Fruit fly (Drosophila melanogaster) whole organism, embryonic: Measurements from ENCODE around the gene Dsp1.

Source experiments
- ATbp ChIP-seq: fragments of 200-800 bp; sonication (Bioruptor generic); optimal IDR thresholded peaks from 2 replicates; lab custom pipeline; 2017; ENCODE audit warnings: missing biosample characterization, mild to moderate bottlenecking, missing genetic modification characterization, missing genetic modification reagents
- Aef1 ChIP-seq: fragments of 200-800 bp; sonication (Bioruptor generic); IDR thresholded peaks from 3 replicates; pipeline ENCODE4 v1.3.6; 2022; ENCODE audit warnings: missing biosample characterization, missing genetic modification characterization
- CG10267 ChIP-seq: fragments of 200-800 bp; sonication (Bioruptor generic); optimal IDR thresholded peaks from 2 replicates; lab custom pipeline; 2018; ENCODE audit warnings: missing biosample characterization, mild to moderate bottlenecking, missing genetic modification characterization, moderate library complexity
- CG12071 ChIP-seq: fragments of 200-800 bp; sonication (Bioruptor generic); optimal IDR thresholded peaks from 3 replicates; lab custom pipeline; 2018; ENCODE audit warnings: missing biosample characterization, mild to moderate bottlenecking, missing genetic modification characterization
- CG12155 ChIP-seq: fragments of 200-800 bp; sonication (Bioruptor generic); optimal IDR thresholded peaks from 3 replicates; lab custom pipeline; 2016; ENCODE audit warnings: missing biosample characterization, missing genetic modification characterization
- CG13775 ChIP-seq: fragments of 200-800 bp; sonication (Bioruptor generic); optimal IDR thresholded peaks from 3 replicates; lab custom pipeline; 2017; ENCODE audit warnings: missing biosample characterization, mild to moderate bottlenecking, missing genetic modification characterization
- CG16813 ChIP-seq: fragments of 200-800 bp; sonication (Bioruptor generic); IDR thresholded peaks from 3 replicates; pipeline ENCODE4 v1.3.6; 2022; ENCODE audit warnings: missing biosample characterization, missing genetic modification characterization; ENCODE audit not compliant: partially characterized antibody
- CG17912 ChIP-seq: fragments of 200-800 bp; sonication (Bioruptor generic); optimal IDR thresholded peaks from 2 replicates; lab custom pipeline; 2018; ENCODE audit warnings: missing biosample characterization, mild to moderate bottlenecking, missing genetic modification characterization
- CG2120 ChIP-seq: fragments of 200-800 bp; sonication (Bioruptor generic); optimal IDR thresholded peaks from 3 replicates; lab custom pipeline; 2016; ENCODE audit warnings: missing biosample characterization, missing genetic modification characterization
- CG3838 ChIP-seq: fragments of 200-800 bp; sonication (Bioruptor generic); optimal IDR thresholded peaks from 3 replicates; lab custom pipeline; 2016; ENCODE audit warnings: missing biosample characterization, missing genetic modification characterization
- CG8089 ChIP-seq: fragments of 200-800 bp; sonication (Bioruptor generic); optimal IDR thresholded peaks from 3 replicates; lab custom pipeline; 2016; ENCODE audit warnings: missing biosample characterization, missing genetic modification characterization
- CG8388 ChIP-seq: fragments of 200-800 bp; sonication (Bioruptor generic); optimal IDR thresholded peaks from 2 replicates; lab custom pipeline; 2019; ENCODE audit warnings: missing biosample characterization, mild to moderate bottlenecking, missing genetic modification characterization, moderate library complexity
- CHES-1-like ChIP-seq: fragments of 200-800 bp; sonication (Bioruptor generic); optimal IDR thresholded peaks from 2 replicates; lab custom pipeline; 2016; ENCODE audit warnings: missing biosample characterization, missing genetic modification characterization
- E2f1 ChIP-seq: fragments of 200-800 bp; sonication (Bioruptor generic); IDR thresholded peaks from 2 replicates; pipeline ENCODE4 v1.3.6; 2022; ENCODE audit warnings: missing biosample characterization, missing genetic modification characterization
- Eip74EF ChIP-seq, 2 experiments: fragments of 200-800 bp in 1 of 2; fragments of >200 bp in 1 of 2; sonication (Bioruptor generic) in 1 of 2; optimal IDR thresholded peaks; 2 replicates each; lab custom pipeline; 2017 to 2019; ENCODE audit warnings: missing biosample characterization in 2 of 2, missing genetic modification characterization in 2 of 2, mild to moderate bottlenecking in 1 of 2, moderate library complexity in 1 of 2
- H15 ChIP-seq: fragments of 200-800 bp; sonication (Bioruptor generic); IDR thresholded peaks from 3 replicates; pipeline ENCODE4 v1.3.6; 2022; ENCODE audit warnings: missing biosample characterization, missing genetic modification characterization
- Hr51 ChIP-seq, 2 experiments: fragments of 200-800 bp; sonication (Bioruptor generic); optimal IDR thresholded peaks; 2 replicates in 1 of 2; 3 replicates in 1 of 2; lab custom pipeline; 2016 to 2018; ENCODE audit warnings: missing biosample characterization in 2 of 2, missing genetic modification characterization in 2 of 2, mild to moderate bottlenecking in 1 of 2, moderate library complexity in 1 of 2
- Mad ChIP-seq: fragments of 200-800 bp; sonication (Bioruptor generic); optimal IDR thresholded peaks from 2 replicates; lab custom pipeline; 2016; ENCODE audit warnings: missing biosample characterization, missing genetic modification characterization
- Med ChIP-seq: fragments of 200-800 bp; sonication (Bioruptor generic); peaks from one replicate; lab custom pipeline; 2016; ENCODE audit warnings: missing biosample characterization, missing genetic modification characterization, mild to moderate bottlenecking, inconsistent platforms, moderate library complexity
- Mes4 ChIP-seq: fragments of 200-800 bp; sonication (Bioruptor generic); optimal IDR thresholded peaks from 2 replicates; lab custom pipeline; 2016; ENCODE audit warnings: missing biosample characterization, missing genetic modification characterization
- Rx ChIP-seq: fragments of 200-800 bp; sonication (Bioruptor generic); IDR thresholded peaks from 2 replicates; pipeline ENCODE4 v1.3.6; 2022; ENCODE audit warnings: missing biosample characterization, missing genetic modification characterization
- Sin3A ChIP-seq: fragments of >200 bp; optimal IDR thresholded peaks from 2 replicates; lab custom pipeline; 2018
- Taf1 ChIP-seq: fragments of 200-800 bp; sonication (Bioruptor generic); IDR thresholded peaks from 2 replicates; pipeline ENCODE4 v1.3.6; 2022; ENCODE audit warnings: missing biosample characterization, missing genetic modification characterization
- amos ChIP-seq: fragments of 200-800 bp; sonication (Bioruptor generic); IDR thresholded peaks from 2 replicates; pipeline ENCODE4 v1.3.6; 2022; ENCODE audit warnings: missing biosample characterization, missing genetic modification characterization; ENCODE audit not compliant: partially characterized antibody
- br ChIP-seq: fragments of >200 bp; optimal IDR thresholded peaks from 2 replicates; lab custom pipeline; 2017
- chinmo ChIP-seq: fragments of 200-800 bp; sonication (Bioruptor generic); IDR thresholded peaks from 4 replicates; pipeline ENCODE4 v1.3.6; 2022; ENCODE audit warnings: missing biosample characterization, missing genetic modification characterization; ENCODE audit not compliant: partially characterized antibody
- ci ChIP-seq: fragments of 200-800 bp; sonication (Bioruptor generic); IDR thresholded peaks from 3 replicates; pipeline ENCODE4 v1.3.6; 2022; ENCODE audit warnings: missing biosample characterization, missing genetic modification characterization
- croc ChIP-seq: fragments of 200-800 bp; sonication (Bioruptor generic); conservative IDR thresholded peaks from 3 replicates; pipeline ENCODE4 v1.3.6; 2022; ENCODE audit warnings: missing biosample characterization, missing genetic modification characterization
- crp ChIP-seq, 2 experiments: fragments of 200-800 bp; sonication (Bioruptor generic); optimal IDR thresholded peaks; 2 replicates in 1 of 2; 3 replicates in 1 of 2; lab custom pipeline; 2017; ENCODE audit warnings: missing biosample characterization in 2 of 2, missing genetic modification characterization in 2 of 2, mild to moderate bottlenecking in 1 of 2, moderate library complexity in 1 of 2
- eve ChIP-seq, 2 experiments: fragments of >200 bp; optimal IDR thresholded peaks; 2 replicates each; lab custom pipeline; 2017; ENCODE audit warnings: missing biosample characterization in 2 of 2, missing genetic modification characterization in 2 of 2
- fru ChIP-seq: fragments of >200 bp; optimal IDR thresholded peaks from 2 replicates; lab custom pipeline; 2017
- h ChIP-seq: fragments of >200 bp; optimal IDR thresholded peaks from 2 replicates; lab custom pipeline; 2017
- inv ChIP-seq: fragments of 200-800 bp; sonication (Bioruptor generic); IDR thresholded peaks from 2 replicates; pipeline ENCODE4 v1.3.6; 2022; ENCODE audit warnings: missing biosample characterization, missing genetic modification characterization; ENCODE audit not compliant: partially characterized antibody
- ken ChIP-seq: fragments of 200-800 bp; sonication (Bioruptor generic); IDR thresholded peaks from 3 replicates; pipeline ENCODE4 v1.3.6; 2022; ENCODE audit warnings: missing biosample characterization, missing genetic modification characterization
- klu ChIP-seq: fragments of 200-800 bp; sonication (Bioruptor generic); IDR thresholded peaks from 2 replicates; pipeline ENCODE4 v1.3.6; 2022; ENCODE audit warnings: missing biosample characterization, missing genetic modification characterization
- mam ChIP-seq: fragments of 200-800 bp; sonication (Bioruptor generic); optimal IDR thresholded peaks from 3 replicates; lab custom pipeline; 2016; ENCODE audit warnings: missing biosample characterization, missing genetic modification characterization
- onecut ChIP-seq: fragments of 200-800 bp; sonication (Bioruptor generic); IDR thresholded peaks from 2 replicates; pipeline ENCODE4 v1.3.6; 2022; ENCODE audit warnings: missing biosample characterization, missing genetic modification characterization
- otp ChIP-seq: fragments of 200-800 bp; sonication (Bioruptor generic); IDR thresholded peaks from 3 replicates; pipeline ENCODE4, ENCODE4 v1.3.6; 2022; ENCODE audit warnings: missing biosample characterization, missing genetic modification characterization
- pfk ChIP-seq: fragments of 200-800 bp; sonication (Bioruptor generic); optimal IDR thresholded peaks from 2 replicates; lab custom pipeline; 2018; ENCODE audit warnings: missing biosample characterization, mild to moderate bottlenecking, missing genetic modification characterization, moderate library complexity
- row ChIP-seq: fragments of 200-800 bp; sonication (Bioruptor generic); IDR thresholded peaks from 3 replicates; pipeline ENCODE4 v1.3.6; 2022; ENCODE audit warnings: missing biosample characterization, missing genetic modification characterization
- sisA ChIP-seq: fragments of 200-800 bp; sonication (Bioruptor generic); IDR thresholded peaks from 2 replicates; pipeline ENCODE4 v1.3.6; 2022; ENCODE audit warnings: missing biosample characterization, missing genetic modification characterization
- sqz ChIP-seq: fragments of 200-800 bp; sonication (Bioruptor generic); optimal IDR thresholded peaks from 3 replicates; lab custom pipeline; 2018; ENCODE audit warnings: missing biosample characterization, mild to moderate bottlenecking, missing genetic modification characterization

The Dsp1 gene

dm6 chrX:16296423-16297292, 36.8 kb upstream of the Dsp1 start, which contains the start of gene CG3632 (continued):
- TF ChIP-seq amos (GFP tag; lab: Robert Waterston, UW) = peak; percentile 90; the same call in 1 of the 2 replicates
- TF ChIP-seq Taf1 = no peak
- TF ChIP-seq ci (GFP tag; lab: Robert Waterston, UW) = no peak; the same call in 2 of the 3 replicates
- no peak for TF ChIP-seq Mes4 (GFP tag; lab: Kevin White, UChicago)
- peak; percentile 39 for TF ChIP-seq CHES-1-like (GFP tag; lab: Kevin White, UChicago)
- TF ChIP-seq Rx (GFP tag; lab: Robert Waterston, UW) = no peak
- no peak for TF ChIP-seq fru (lab: Kevin White, UChicago)
- TF ChIP-seq CG12155 (GFP tag; lab: Kevin White, UChicago) = peak; percentile 53
- TF ChIP-seq klu (GFP tag; lab: Robert Waterston, UW) = no peak
- peak; percentile 92 for TF ChIP-seq CG3838 (GFP tag; lab: Kevin White, UChicago)
- peak; percentile 73 for TF ChIP-seq CG2120 (GFP tag; lab: Kevin White, UChicago)
- TF ChIP-seq CG12071 (GFP tag; lab: Kevin White, UChicago) = no peak
- TF ChIP-seq CG16813 (GFP tag; lab: Robert Waterston, UW) = peak; percentile 82
- peak; percentile 62 for TF ChIP-seq mam (GFP tag; lab: Kevin White, UChicago)
- peak; percentile 93 for TF ChIP-seq CG10267
- 0 out of 2 replicates have a peak, but pooled peaks have one; percentile 12 for TF ChIP-seq E2f1
- TF ChIP-seq Mad (GFP tag; lab: Kevin White, UChicago) = peak; percentile 11
- peak; percentile 95 for TF ChIP-seq Med
- no peak for TF ChIP-seq CG8089 (GFP tag; lab: Kevin White, UChicago)
- TF ChIP-seq CG13775 (GFP tag; lab: Kevin White, UChicago) = peak; percentile 2
- TF ChIP-seq eve (GFP tag; optimal IDR thresholded peaks at IDR 0.05; lab: Kevin White, UChicago) = no peak
- TF ChIP-seq br (lab: Kevin White, UChicago) = no peak
- peak; percentile 88 for TF ChIP-seq pfk (GFP tag; lab: Kevin White, UChicago)
- TF ChIP-seq Aef1 (GFP tag; lab: Robert Waterston, UW) = no peak
- TF ChIP-seq sisA (GFP tag; lab: Robert Waterston, UW) = no peak
- TF ChIP-seq h (lab: Kevin White, UChicago) = no peak
- no peak for TF ChIP-seq ATbp
- TF ChIP-seq Eip74EF (GFP tag; optimal IDR thresholded peaks at IDR 0.05; lab: Kevin White, UChicago) = no peak
- TF ChIP-seq onecut (GFP tag; lab: Robert Waterston, UW) = no peak
- no peak for TF ChIP-seq otp (GFP tag; lab: Robert Waterston, UW)
- TF ChIP-seq Sin3A (lab: Kevin White, UChicago) = peak; percentile 54
- TF ChIP-seq H15 (GFP tag; lab: Robert Waterston, UW) = no peak
- no peak for TF ChIP-seq croc
- TF ChIP-seq Hr51 (GFP tag; optimal IDR thresholded peaks at IDR 0.05; lab: Kevin White, UChicago) = peak in 1 of 2 experiments; percentile 24
- peak; percentile 68; the same call in 1 of the 2 replicates for TF ChIP-seq inv
- TF ChIP-seq CG17912 (GFP tag; lab: Kevin White, UChicago) = peak; percentile 67
- TF ChIP-seq crp (GFP tag; optimal IDR thresholded peaks at IDR 0.05; lab: Kevin White, UChicago) = peak in 1 of 2 experiments; percentile 60
- TF ChIP-seq sqz (GFP tag; lab: Kevin White, UChicago) = no peak
- TF ChIP-seq chinmo (GFP tag; lab: Robert Waterston, UW) = peak; percentile 88; the same call in 3 of the 4 replicates
- peak; percentile 56; the same call in 2 of the 3 replicates for TF ChIP-seq ken (GFP tag; lab: Robert Waterston, UW)
- TF ChIP-seq CG8388 (GFP tag; lab: Kevin White, UChicago) = peak; percentile 18
- TF ChIP-seq row = peak; percentile 46
